Worm (Caenorhabditis elegans): Measurements from ENCODE around the gene F49H12.4.

- TF ChIP-seq him-1 (tag; optimal IDR thresholded peaks at IDR 0.05) (no peak), dao-5 (tag; optimal IDR thresholded peaks at IDR 0.05) (no peak), W03F9.2 (tag; optimal IDR thresholded peaks at IDR 0.05) (no peak)
These were observed 48.8 kb upstream of the F49H12.4 start for ce11 chrX:2030871-2031270.
